Worm (Caenorhabditis elegans): ENCODE data around the gene shc-2.
A peak's percentile ranks its signal among the peaks of the same experiment; 100 is the strongest.

The shc-2 gene

ce11 chrII:4949380-4949950 is 19.5 kb upstream of the shc-2 start, which contains the start of the genes try-1 and zyg-12:
TSS of gene try-1 (minus strand) at chrII:4949527.
TSS of gene zyg-12 (plus strand) at chrII:4949900.
- TF ChIP-seq lir-3 (tag; optimal IDR thresholded peaks at IDR 0.05; ENCODE audit: poor library complexity), result no peak
- no peak for TF ChIP-seq ama-1 (optimal IDR thresholded peaks at IDR 0.05)

ce11 chrII:4953289-4953688 is 15.7 kb upstream of the shc-2 start, which contains the start of gene ndx-3:
TSS of gene ndx-3 (plus strand) at chrII:4953589.
- TF ChIP-seq fkh-10 (GFP tag; optimal IDR thresholded peaks at IDR 0.05), result no peak
- no peak for TF ChIP-seq fos-1 (tag; optimal IDR thresholded peaks at IDR 0.05)
- no peak for TF ChIP-seq tlp-1 (tag; optimal IDR thresholded peaks at IDR 0.05)
- no peak for TF ChIP-seq C04F5.9 (tag; optimal IDR thresholded peaks at IDR 0.05)
- no peak for TF ChIP-seq nhr-12 (tag; optimal IDR thresholded peaks at IDR 0.05)

ce11 chrII:4954099-4954959 is 14.6 kb upstream of the shc-2 start:
- TF ChIP-seq nhr-28 (tag; optimal IDR thresholded peaks at IDR 0.05), result no peak
- TF ChIP-seq vab-15 (tag; optimal IDR thresholded peaks at IDR 0.05), result no peak
- no peak for TF ChIP-seq Y116A8C.19 (tag; optimal IDR thresholded peaks at IDR 0.05; ENCODE audit: borderline replicate concordance)
- TF ChIP-seq efl-1 (optimal IDR thresholded peaks at IDR 0.05), result no peak
- no peak for TF ChIP-seq efl-1 (GFP tag; optimal IDR thresholded peaks at IDR 0.05 in 1 of 2)
- TF ChIP-seq pag-3 (tag; optimal IDR thresholded peaks at IDR 0.05; ENCODE audit: borderline replicate concordance, insufficient read depth), result no peak
- TF ChIP-seq dsc-1 (tag; optimal IDR thresholded peaks at IDR 0.05), result peak; percentile 32
- TF ChIP-seq nhr-85 (tag), result peak; percentile 59

DNA sequence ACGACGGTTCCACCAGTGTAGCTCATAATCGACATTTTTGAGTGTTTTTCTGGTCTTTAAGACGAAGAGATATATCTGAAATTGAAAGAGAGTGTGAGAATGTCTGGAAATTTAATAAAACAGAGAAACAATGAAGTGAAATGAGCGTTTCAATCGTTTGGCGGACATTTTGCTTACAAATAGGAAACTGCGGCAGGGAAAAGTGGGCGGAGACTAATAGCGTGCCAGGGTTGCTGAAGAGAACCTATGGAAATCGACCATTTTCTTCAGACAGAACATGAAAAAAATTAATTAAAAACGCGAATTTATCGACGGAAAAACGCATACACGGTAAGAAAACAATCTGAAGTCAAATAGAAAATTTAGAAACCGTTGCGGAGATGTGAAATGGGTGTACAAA is 13.6 kb upstream of the shc-2 start, which contains the start of gene pbs-3:
TSS of gene pbs-3 (minus strand) at position 75 of the 400 bp plus-strand sequence.
- peak; percentile 65 for TF ChIP-seq unc-130 (tag; optimal IDR thresholded peaks at IDR 0.05)
- peak; percentile 63 to 76 (median 68) for TF ChIP-seq dpl-1 (GFP tag; optimal IDR thresholded peaks at IDR 0.05)
- peak; percentile 23 for TF ChIP-seq aly-2 (tag; optimal IDR thresholded peaks at IDR 0.05)
- no peak for TF ChIP-seq fos-1 (tag; optimal IDR thresholded peaks at IDR 0.05)
- no peak for TF ChIP-seq C04F5.9 (tag; optimal IDR thresholded peaks at IDR 0.05)
- TF ChIP-seq lsy-2 (tag; optimal IDR thresholded peaks at IDR 0.05), result peak; percentile 52 to 85
- TF ChIP-seq egl-27 (tag; optimal IDR thresholded peaks at IDR 0.05), result no peak
- TF ChIP-seq snu-23 (GFP tag; optimal IDR thresholded peaks at IDR 0.05), result peak; percentile 67
- TF ChIP-seq aha-1 (tag; optimal IDR thresholded peaks at IDR 0.05), result no peak
- no peak for TF ChIP-seq ztf-4 (tag; optimal IDR thresholded peaks at IDR 0.05)
- TF ChIP-seq efl-1 (optimal IDR thresholded peaks at IDR 0.05), result peak; percentile 71 to 73
- peak; percentile 65 to 94 for TF ChIP-seq efl-1 (GFP tag; optimal IDR thresholded peaks at IDR 0.05 in 1 of 2)
- peak; percentile 17 for TF ChIP-seq isw-1 (GFP tag; IDR thresholded peaks at IDR 0.05)
- peak; percentile 64 for TF ChIP-seq nhr-71 (tag; optimal IDR thresholded peaks at IDR 0.05)
- TF ChIP-seq nhr-90 (tag; optimal IDR thresholded peaks at IDR 0.05; ENCODE audit: poor library complexity), result peak; percentile 49
- TF ChIP-seq pag-3 (tag; optimal IDR thresholded peaks at IDR 0.05; ENCODE audit: borderline replicate concordance, insufficient read depth), result no peak
- peak; percentile 53 for TF ChIP-seq lin-14 (GFP tag; optimal IDR thresholded peaks at IDR 0.05)
- TF ChIP-seq fkh-4 (tag; optimal IDR thresholded peaks at IDR 0.05; ENCODE audit: borderline replicate concordance), result no peak
- no peak for TF ChIP-seq unc-86 (tag; optimal IDR thresholded peaks at IDR 0.05)
- no peak for TF ChIP-seq nhr-28 (tag; optimal IDR thresholded peaks at IDR 0.05)
- no peak for TF ChIP-seq unc-62 (GFP tag; optimal IDR thresholded peaks at IDR 0.05)
- no peak for TF ChIP-seq unc-98 (GFP tag; IDR thresholded peaks at IDR 0.05)
- peak; percentile 56 for TF ChIP-seq F16B12.6 (tag; optimal IDR thresholded peaks at IDR 0.05)
- peak; percentile 37 for TF ChIP-seq swsn-7 (tag; optimal IDR thresholded peaks at IDR 0.05)
- peak; percentile 8 for TF ChIP-seq dsc-1 (tag; optimal IDR thresholded peaks at IDR 0.05)
- peak; percentile 49 for TF ChIP-seq nhr-20 (tag; optimal IDR thresholded peaks at IDR 0.05)
- TF ChIP-seq lin-35 (GFP tag; optimal IDR thresholded peaks at IDR 0.05), result peak; percentile 59 to 86
- TF ChIP-seq Y116A8C.19 (tag; optimal IDR thresholded peaks at IDR 0.05; ENCODE audit: borderline replicate concordance), result no peak
- no peak for TF ChIP-seq ceh-63 (GFP tag; optimal IDR thresholded peaks at IDR 0.05)
- TF ChIP-seq vab-15 (tag; optimal IDR thresholded peaks at IDR 0.05), result peak; percentile 61
- TF ChIP-seq ztf-11 (tag; optimal IDR thresholded peaks at IDR 0.05), result peak in 1 of 2 experiments; percentile 57
- TF ChIP-seq mdl-1 (tag; optimal IDR thresholded peaks at IDR 0.05), result no peak
- TF ChIP-seq C16A3.4 (tag; optimal IDR thresholded peaks at IDR 0.05), result peak; percentile 86
- TF ChIP-seq sptf-1 (tag; optimal IDR thresholded peaks at IDR 0.05), result no peak
- TF ChIP-seq sup-37 (GFP tag; optimal IDR thresholded peaks at IDR 0.05), result no peak
- no peak for TF ChIP-seq mef-2 (tag; optimal IDR thresholded peaks at IDR 0.05)
- no peak for TF ChIP-seq nhr-84 (tag; optimal IDR thresholded peaks at IDR 0.05)
